Fruit fly (Drosophila melanogaster) whole organism, embryonic: ENCODE results near the gene CG9839.

Experiments
- Awh ChIP-seq: fragments of 200-800 bp; sonication (Bioruptor generic); IDR thresholded peaks from 2 replicates; pipeline ENCODE4, ENCODE4 v1.3.6; 2022; ENCODE audit warnings: missing biosample characterization, missing genetic modification characterization
- B-H2 ChIP-seq: fragments of 200-800 bp; sonication (Bioruptor generic); optimal IDR thresholded peaks from 2 replicates; lab custom pipeline; 2018; ENCODE audit warnings: missing biosample characterization, mild to moderate bottlenecking, missing genetic modification characterization
- CG10267 ChIP-seq: fragments of 200-800 bp; sonication (Bioruptor generic); optimal IDR thresholded peaks from 2 replicates; lab custom pipeline; 2018; ENCODE audit warnings: missing biosample characterization, mild to moderate bottlenecking, missing genetic modification characterization, moderate library complexity
- CG10543 ChIP-seq: fragments of 200-800 bp; sonication (Bioruptor generic); optimal IDR thresholded peaks from 3 replicates; lab custom pipeline; 2017; ENCODE audit warnings: missing biosample characterization, mild to moderate bottlenecking, missing genetic modification characterization, moderate library complexity
- CG11504 ChIP-seq: fragments of 200-800 bp; sonication (Bioruptor generic); optimal IDR thresholded peaks from 3 replicates; lab custom pipeline; 2019; ENCODE audit warnings: missing biosample characterization, mild to moderate bottlenecking, missing genetic modification characterization, moderate library complexity
- CG13287 ChIP-seq: fragments of 200-800 bp; sonication (Bioruptor generic); IDR thresholded peaks from 2 replicates; pipeline ENCODE4 v1.3.6; 2022; ENCODE audit warnings: missing biosample characterization, missing genetic modification characterization; ENCODE audit not compliant: partially characterized antibody
- CG14050 ChIP-seq: fragments of 200-800 bp; sonication (Bioruptor generic); IDR thresholded peaks from 3 replicates; pipeline ENCODE4 v1.3.6; 2022; ENCODE audit warnings: missing biosample characterization, missing genetic modification characterization
- CG14710 ChIP-seq: fragments of 200-800 bp; sonication (Bioruptor generic); optimal IDR thresholded peaks from 3 replicates; lab custom pipeline; 2019; ENCODE audit warnings: missing biosample characterization, mild to moderate bottlenecking, missing genetic modification characterization, moderate library complexity
- CG15011 ChIP-seq: fragments of 200-800 bp; sonication (Bioruptor generic); optimal IDR thresholded peaks from 3 replicates; lab custom pipeline; 2018; ENCODE audit warnings: missing biosample characterization, mild to moderate bottlenecking, missing genetic modification characterization
- CG1529 ChIP-seq: fragments of 200-800 bp; sonication (Bioruptor generic); optimal IDR thresholded peaks from 3 replicates; lab custom pipeline; 2018; ENCODE audit warnings: missing biosample characterization, missing genetic modification characterization
- CG31224 ChIP-seq: fragments of 200-800 bp; sonication (Bioruptor generic); IDR thresholded peaks from 2 replicates; pipeline ENCODE4 v1.3.6; 2022; ENCODE audit warnings: missing biosample characterization, missing genetic modification characterization
- CG3163 ChIP-seq: fragments of 200-800 bp; sonication (Bioruptor generic); optimal IDR thresholded peaks from 3 replicates; lab custom pipeline; 2016; ENCODE audit warnings: missing biosample characterization, missing genetic modification characterization
- CG5180 ChIP-seq: fragments of 200-800 bp; sonication (Bioruptor generic); optimal IDR thresholded peaks from 3 replicates; lab custom pipeline; 2017; ENCODE audit warnings: missing biosample characterization, missing genetic modification characterization, mild to moderate bottlenecking, moderate library complexity, missing genetic modification reagents
- CG8281 ChIP-seq: fragments of 200-800 bp; sonication (Bioruptor generic); optimal IDR thresholded peaks from 2 replicates; lab custom pipeline; 2018; ENCODE audit warnings: missing biosample characterization, mild to moderate bottlenecking, missing genetic modification characterization, moderate library complexity
- CG8765 ChIP-seq: fragments of 200-800 bp; sonication (Bioruptor generic); IDR thresholded peaks from 2 replicates; pipeline ENCODE4 v1.3.6; 2022; ENCODE audit warnings: missing biosample characterization, missing genetic modification characterization
- CG9215 ChIP-seq: fragments of 200-800 bp; sonication (Bioruptor generic); IDR thresholded peaks from 2 replicates; pipeline ENCODE4 v1.3.6; 2022; ENCODE audit warnings: missing biosample characterization, missing genetic modification characterization
- CHES-1-like ChIP-seq: fragments of 200-800 bp; sonication (Bioruptor generic); optimal IDR thresholded peaks from 2 replicates; lab custom pipeline; 2016; ENCODE audit warnings: missing biosample characterization, missing genetic modification characterization
- CTCF ChIP-seq: fragments of 200-800 bp; sonication (Bioruptor generic); optimal IDR thresholded peaks from 2 replicates; lab custom pipeline; 2017; ENCODE audit warnings: missing biosample characterization, mild to moderate bottlenecking, missing genetic modification characterization, moderate library complexity
- CoRest ChIP-seq: fragments of 200-800 bp; sonication (Bioruptor generic); optimal IDR thresholded peaks from 3 replicates; lab custom pipeline; 2018; ENCODE audit warnings: missing biosample characterization, mild to moderate bottlenecking, missing genetic modification characterization, moderate library complexity
- E2f1 ChIP-seq: fragments of 200-800 bp; sonication (Bioruptor generic); IDR thresholded peaks from 2 replicates; pipeline ENCODE4 v1.3.6; 2022; ENCODE audit warnings: missing biosample characterization, missing genetic modification characterization
- Gsc ChIP-seq: fragments of 200-800 bp; sonication (Bioruptor generic); IDR thresholded peaks from 2 replicates; pipeline ENCODE4 v1.3.6; 2022; ENCODE audit warnings: missing biosample characterization, missing genetic modification characterization
- HmgD ChIP-seq: fragments of 200-800 bp; sonication (Bioruptor generic); optimal IDR thresholded peaks from 3 replicates; lab custom pipeline; 2016; ENCODE audit warnings: missing biosample characterization, missing genetic modification characterization
- Max ChIP-seq: fragments of 200-800 bp; sonication (Bioruptor generic); optimal IDR thresholded peaks from 2 replicates; lab custom pipeline; 2016; ENCODE audit warnings: missing biosample characterization, mild to moderate bottlenecking, missing genetic modification characterization
- Mes4 ChIP-seq: fragments of 200-800 bp; sonication (Bioruptor generic); optimal IDR thresholded peaks from 2 replicates; lab custom pipeline; 2016; ENCODE audit warnings: missing biosample characterization, missing genetic modification characterization
- NFAT ChIP-seq: fragments of 200-800 bp; sonication (Bioruptor generic); IDR thresholded peaks from 2 replicates; pipeline ENCODE4 v1.3.6; 2022; ENCODE audit warnings: missing biosample characterization, missing genetic modification characterization
- NK7.1 ChIP-seq: fragments of 200-800 bp; sonication (Bioruptor generic); optimal IDR thresholded peaks from 3 replicates; lab custom pipeline; 2016; ENCODE audit warnings: missing biosample characterization, missing genetic modification characterization
- Nf-YA ChIP-seq: fragments of 200-800 bp; sonication (Bioruptor generic); IDR thresholded peaks from 2 replicates; pipeline ENCODE4 v1.3.6; 2022; ENCODE audit warnings: missing biosample characterization, missing genetic modification characterization
- Sox100B ChIP-seq: fragments of 200-800 bp; sonication (Bioruptor generic); optimal IDR thresholded peaks from 3 replicates; lab custom pipeline; 2018; ENCODE audit warnings: missing biosample characterization, mild to moderate bottlenecking, missing genetic modification characterization
- Usf ChIP-seq: fragments of 200-800 bp; sonication (Bioruptor generic); optimal IDR thresholded peaks from 2 replicates; lab custom pipeline; 2017; ENCODE audit warnings: missing genotype, missing biosample characterization, missing genetic modification characterization
- Xbp1 ChIP-seq: fragments of 200-800 bp; sonication (Bioruptor generic); optimal IDR thresholded peaks from 3 replicates; lab custom pipeline; 2016; ENCODE audit warnings: missing biosample characterization, mild to moderate bottlenecking, missing genetic modification characterization
- aop ChIP-seq: fragments of 200-800 bp; sonication (Bioruptor generic); IDR thresholded peaks from 2 replicates; pipeline ENCODE4 v1.3.6; 2022; ENCODE audit warnings: missing biosample characterization, missing genetic modification characterization
- ap ChIP-seq: fragments of 200-800 bp; sonication (Bioruptor generic); IDR thresholded peaks from 2 replicates; pipeline ENCODE4 v1.3.6; 2022; ENCODE audit warnings: missing biosample characterization, missing genetic modification characterization
- ara ChIP-seq: fragments of 200-800 bp; sonication (Bioruptor generic); IDR thresholded peaks from 2 replicates; pipeline ENCODE4 v1.3.6; 2022; ENCODE audit warnings: missing biosample characterization, missing genetic modification characterization
- ase ChIP-seq: fragments of 200-800 bp; sonication (Bioruptor generic); IDR thresholded peaks from 3 replicates; pipeline ENCODE4 v1.3.6; 2022; ENCODE audit warnings: missing biosample characterization, missing genetic modification characterization
- br ChIP-seq: fragments of >200 bp; optimal IDR thresholded peaks from 2 replicates; lab custom pipeline; 2017
- cwo ChIP-seq: fragments of 200-800 bp; sonication (Bioruptor generic); optimal IDR thresholded peaks from 3 replicates; lab custom pipeline; 2017; ENCODE audit warnings: missing biosample characterization, missing genetic modification characterization, mild to moderate bottlenecking, moderate library complexity, missing genetic modification reagents
- dati ChIP-seq: fragments of 200-800 bp; sonication (Bioruptor generic); IDR thresholded peaks from 2 replicates; pipeline ENCODE4 v1.3.6; 2022; ENCODE audit warnings: missing biosample characterization, missing genetic modification characterization
- disco-r ChIP-seq: fragments of 200-800 bp; sonication (Bioruptor generic); optimal IDR thresholded peaks from 2 replicates; lab custom pipeline; 2016; ENCODE audit warnings: missing biosample characterization, missing genetic modification characterization
- ems ChIP-seq: fragments of 200-800 bp; sonication (Bioruptor generic); optimal IDR thresholded peaks from 3 replicates; lab custom pipeline; 2016; ENCODE audit warnings: missing biosample characterization, missing genetic modification characterization
- gsb ChIP-seq: fragments of 200-800 bp; sonication (Bioruptor generic); IDR thresholded peaks from 2 replicates; pipeline ENCODE4 v1.3.6; 2022; ENCODE audit warnings: missing biosample characterization, missing genetic modification characterization
- hbn ChIP-seq: fragments of 200-800 bp; sonication (Bioruptor generic); IDR thresholded peaks from 2 replicates; pipeline ENCODE4 v1.3.6; 2022; ENCODE audit warnings: missing biosample characterization, missing genetic modification characterization; ENCODE audit not compliant: partially characterized antibody
- her ChIP-seq: fragments of 200-800 bp; sonication (Bioruptor generic); optimal IDR thresholded peaks from 2 replicates; lab custom pipeline; 2016; ENCODE audit warnings: missing biosample characterization, missing genetic modification characterization
- ken ChIP-seq: fragments of 200-800 bp; sonication (Bioruptor generic); IDR thresholded peaks from 3 replicates; pipeline ENCODE4 v1.3.6; 2022; ENCODE audit warnings: missing biosample characterization, missing genetic modification characterization
- org-1 ChIP-seq: fragments of 200-800 bp; sonication (Bioruptor generic); optimal IDR thresholded peaks from 2 replicates; lab custom pipeline; 2017; ENCODE audit warnings: missing biosample characterization, missing genetic modification characterization
- run ChIP-seq: fragments of 200-800 bp; sonication (Bioruptor generic); optimal IDR thresholded peaks from 3 replicates; lab custom pipeline; 2018; ENCODE audit warnings: missing biosample characterization, mild to moderate bottlenecking, missing genetic modification characterization
- sens-2 ChIP-seq: fragments of 200-800 bp; sonication (Bioruptor generic); IDR thresholded peaks from 2 replicates; pipeline ENCODE4 v1.3.6; 2022; ENCODE audit warnings: missing biosample characterization, missing genetic modification characterization
- sim ChIP-seq: fragments of 200-800 bp; sonication (Bioruptor generic); IDR thresholded peaks from 2 replicates; pipeline ENCODE4 v1.3.6; 2022; ENCODE audit warnings: missing biosample characterization, missing genetic modification characterization
- slou ChIP-seq: fragments of 200-800 bp; sonication (Bioruptor generic); optimal IDR thresholded peaks from 3 replicates; lab custom pipeline; 2016; ENCODE audit warnings: missing biosample characterization, missing genetic modification characterization
- tio ChIP-seq: fragments of 200-800 bp; sonication (Bioruptor generic); optimal IDR thresholded peaks from 2 replicates; lab custom pipeline; 2017; ENCODE audit warnings: missing biosample characterization, missing genetic modification characterization, inconsistent platforms
- unc-4 ChIP-seq: fragments of 200-800 bp; sonication (Bioruptor generic); IDR thresholded peaks from 2 replicates; pipeline ENCODE4 v1.3.6; 2022; ENCODE audit warnings: missing biosample characterization, missing genetic modification characterization; ENCODE audit not compliant: partially characterized antibody
- zen ChIP-seq: fragments of 200-800 bp; sonication (Bioruptor generic); optimal IDR thresholded peaks from 3 replicates; lab custom pipeline; 2018; ENCODE audit warnings: missing biosample characterization, mild to moderate bottlenecking, missing genetic modification characterization, moderate library complexity
- zfh1 ChIP-seq: fragments of 200-800 bp; sonication (Bioruptor generic); IDR thresholded peaks from 3 replicates; pipeline ENCODE4 v1.3.6; 2022; ENCODE audit warnings: missing biosample characterization, missing genetic modification characterization

CG9839 gene

dm6 chr3R:8811323-8811936, 5.8 kb upstream of the CG9839 start (continued):
- TF ChIP-seq cwo (GFP tag; lab: Kevin White, UChicago) (peak; percentile 98), br (lab: Kevin White, UChicago) (no peak), ase (GFP tag; lab: Robert Waterston, UW) (peak; percentile 98), aop (peak; percentile 92), CG10543 (GFP tag; lab: Kevin White, UChicago) (peak; percentile 99), CG14710 (peak; percentile 96), run (tag; lab: Kevin White, UChicago) (peak; percentile 98), slou (peak; percentile 92), CG5180 (GFP tag; lab: Kevin White, UChicago) (peak; percentile 94), gsb (peak; percentile 98), CG1529 (peak; percentile 98), CG11504 (tag; lab: Kevin White, UChicago) (peak; percentile 99), Sox100B (GFP tag; lab: Kevin White, UChicago) (peak; percentile 98), Nf-YA (peak; percentile 98), HmgD (GFP tag; lab: Kevin White, UChicago) (peak; percentile 98), NK7.1 (peak; percentile 99), ken (peak; percentile 98), Awh (GFP tag; lab: Robert Waterston, UW) (peak; percentile 98), Gsc (GFP tag; lab: Robert Waterston, UW) (no peak), NFAT (GFP tag; lab: Robert Waterston, UW) (peak; percentile 99), CTCF (GFP tag; lab: Kevin White, UChicago) (peak; percentile 75), Xbp1 (GFP tag; lab: Kevin White, UChicago) (peak; percentile 99), zfh1 (GFP tag; lab: Robert Waterston, UW) (peak; percentile 99), E2f1 (peak; percentile 98), CG9215 (GFP tag; lab: Robert Waterston, UW) (peak; percentile 98), CG31224 (peak; percentile 98), ap (GFP tag; lab: Robert Waterston, UW) (peak; percentile 98), dati (GFP tag; lab: Robert Waterston, UW) (peak; percentile 94), CG14050 (GFP tag; lab: Robert Waterston, UW) (peak; percentile 99), CHES-1-like (GFP tag; lab: Kevin White, UChicago) (peak; percentile 99), CG8765 (GFP tag; lab: Robert Waterston, UW) (peak; percentile 95), CG13287 (GFP tag; lab: Robert Waterston, UW) (peak; percentile 35; the same call in 1 of the 2 replicates), CG8281 (tag; lab: Kevin White, UChicago) (peak; percentile 93), CG10267 (tag; lab: Kevin White, UChicago) (peak; percentile 96), hbn (GFP tag; lab: Robert Waterston, UW) (no peak), CoRest (tag; lab: Kevin White, UChicago) (peak; percentile 99), B-H2 (GFP tag; lab: Kevin White, UChicago) (peak; percentile 96), CG15011 (peak; percentile 99), tio (GFP tag; lab: Kevin White, UChicago) (peak; percentile 99), her (GFP tag; lab: Kevin White, UChicago) (peak; percentile 96), CG3163 (GFP tag; lab: Kevin White, UChicago) (peak; percentile 92), Mes4 (GFP tag; lab: Kevin White, UChicago) (peak; percentile 98), org-1 (GFP tag; lab: Kevin White, UChicago) (peak; percentile 98), Usf (GFP tag; lab: Kevin White, UChicago) (peak; percentile 98), Max (GFP tag; lab: Kevin White, UChicago) (peak; percentile 98), unc-4 (GFP tag; lab: Robert Waterston, UW) (peak; percentile 35; the same call in 1 of the 2 replicates), disco-r (GFP tag; lab: Kevin White, UChicago) (peak; percentile 98), ara (peak; percentile 98), ems (GFP tag; lab: Kevin White, UChicago) (peak; percentile 99), sim (GFP tag; lab: Robert Waterston, UW) (peak; percentile 96), sens-2 (GFP tag; lab: Robert Waterston, UW) (peak; percentile 97), zen (peak; percentile 96)
